Fruit fly (Drosophila melanogaster): ENCODE measurements around the gene CG5984.

DNA sequence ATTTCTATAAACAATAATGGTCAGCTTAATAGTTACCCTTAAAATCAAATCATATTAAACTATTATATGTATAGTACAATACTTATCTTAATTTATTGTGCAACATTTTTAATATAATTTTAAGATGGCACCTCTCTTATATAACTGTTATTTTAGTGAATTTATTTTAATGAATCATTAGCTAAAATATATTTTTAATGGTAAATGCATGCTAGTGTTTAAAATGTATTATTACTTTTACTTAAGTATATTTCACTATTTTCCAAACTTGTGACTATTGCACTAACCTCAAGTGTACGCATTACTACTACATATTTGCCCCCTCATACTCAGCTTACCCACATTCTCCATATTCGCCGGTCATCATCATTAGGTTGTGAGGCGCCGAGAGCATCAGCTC is 1.5 kb downstream of the CG5984 start:
- TF ChIP-seq CTCF (optimal IDR thresholded peaks at IDR 0.05), result no peak
- TF ChIP-seq CG8478 (optimal IDR thresholded peaks at IDR 0.05), result no peak

Data from S2 (cell line).